Worm (Caenorhabditis elegans): ENCODE measurements around the gene dars-1.

dars-1 gene

ce11 chrIII:9513006-9513405 lies 22.0 kb upstream of the dars-1 start (continued):
- TF ChIP-seq mes-4 (tag; optimal IDR thresholded peaks at IDR 0.05) (no peak), madf-6 (GFP tag; IDR thresholded peaks at IDR 0.05) (0 out of 2 replicates have a peak, but pooled peaks have one; percentile 20), F33H1.4 (GFP tag; IDR thresholded peaks at IDR 0.05) (no peak), ztf-26 (tag; optimal IDR thresholded peaks at IDR 0.05) (no peak), snpc-1.3 (tag; optimal IDR thresholded peaks at IDR 0.05; ENCODE audit: insufficient read depth) (peak; percentile 2), lag-1 (GFP tag; IDR thresholded peaks at IDR 0.05) (no peak), gei-17 (GFP tag; optimal IDR thresholded peaks at IDR 0.05) (no peak), ekl-4 (GFP tag; IDR thresholded peaks at IDR 0.05) (no peak), tlf-1 (GFP tag; optimal IDR thresholded peaks at IDR 0.05) (no peak), ceh-58 (GFP tag; IDR thresholded peaks at IDR 0.05) (no peak), attf-3 (GFP tag; conservative IDR thresholded peaks at IDR 0.05) (no peak)

ce11 chrIII:9511660-9512059 lies 20.6 kb upstream of the dars-1 start:
- TF ChIP-seq nhr-90 (tag; optimal IDR thresholded peaks at IDR 0.05): no peak
- no peak for TF ChIP-seq nfya-2 (GFP tag; IDR thresholded peaks at IDR 0.05)
- no peak for TF ChIP-seq pbrm-1 (GFP tag; IDR thresholded peaks at IDR 0.05)
- no peak for TF ChIP-seq lin-35 (GFP tag; optimal IDR thresholded peaks at IDR 0.05)
- no peak for TF ChIP-seq ZK185.1 (tag; optimal IDR thresholded peaks at IDR 0.05; ENCODE audit: poor library complexity, severe bottlenecking)
- TF ChIP-seq attf-6 (GFP tag; IDR thresholded peaks at IDR 0.05): no peak
- TF ChIP-seq die-1 (tag; optimal IDR thresholded peaks at IDR 0.05): no peak
- TF ChIP-seq dox-1 (GFP tag; IDR thresholded peaks at IDR 0.05): no peak
- TF ChIP-seq lsl-1 (GFP tag; optimal IDR thresholded peaks at IDR 0.05): no peak
- TF ChIP-seq him-1 (tag; optimal IDR thresholded peaks at IDR 0.05): no peak

DNA sequence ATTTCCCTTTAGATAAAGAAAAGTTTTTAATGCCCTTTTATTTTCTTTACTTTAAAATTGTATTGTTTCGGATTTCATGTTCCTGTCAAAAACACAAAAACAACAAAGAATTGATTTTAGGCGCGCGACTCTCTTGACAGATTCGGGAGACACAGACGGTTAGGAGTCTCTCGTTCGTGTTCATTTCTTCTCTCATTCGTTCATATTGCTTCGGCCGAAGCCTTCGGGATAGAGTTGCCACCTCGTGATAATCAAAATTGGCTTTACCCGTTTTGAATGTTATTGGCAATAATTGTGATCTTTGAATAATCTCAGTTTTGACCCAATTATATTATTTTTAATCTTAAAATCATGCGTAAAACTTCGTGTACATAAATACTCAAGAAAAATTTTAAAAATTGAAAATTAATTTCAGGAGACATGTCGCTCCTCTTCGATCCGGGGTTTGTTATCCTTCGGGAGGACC lies 20.1 kb upstream of the dars-1 start, which contains the start of gene F55H2.5:
F55H2.5 (plus strand) TSS at position 416 of the 466 bp plus-strand sequence.
- TF ChIP-seq hmg-1.2 (GFP tag; IDR thresholded peaks at IDR 0.05): peak; percentile 14; the same call in 1 of the 2 replicates
- no peak for TF ChIP-seq nhr-80 (tag; optimal IDR thresholded peaks at IDR 0.05)

- TF ChIP-seq ama-1 (optimal IDR thresholded peaks at IDR 0.05) (peak; percentile 41), ama-1 (GFP tag; optimal IDR thresholded peaks at IDR 0.05) (peak in 1 of 2 experiments; percentile 21), rec-8 (tag; optimal IDR thresholded peaks at IDR 0.05) (peak in 1 of 2 experiments; percentile 3), lag-1 (GFP tag; IDR thresholded peaks at IDR 0.05) (no peak), ceh-40 (GFP tag; IDR thresholded peaks at IDR 0.05) (0 out of 2 replicates have a peak, but pooled peaks have one; percentile 9), aptf-2 (GFP tag; conservative IDR thresholded peaks at IDR 0.05) (no peak), gei-17 (GFP tag; optimal IDR thresholded peaks at IDR 0.05) (peak; percentile 24), madf-3 (GFP tag; IDR thresholded peaks at IDR 0.05) (0 out of 2 replicates have a peak, but pooled peaks have one; percentile 29), repo-1 (tag; optimal IDR thresholded peaks at IDR 0.05) (peak; percentile 90), hlh-12 (tag; optimal IDR thresholded peaks at IDR 0.05) (no peak), K12H6.12 (tag; optimal IDR thresholded peaks at IDR 0.05) (peak; percentile 12), B0035.1 (tag; optimal IDR thresholded peaks at IDR 0.05) (peak; percentile 48), Y95B8A.8 (GFP tag; IDR thresholded peaks at IDR 0.05) (no peak), xnd-1 (tag; optimal IDR thresholded peaks at IDR 0.05) (peak; percentile 9), chd-7 (tag; optimal IDR thresholded peaks at IDR 0.05) (peak; percentile 65), Y56A3A.18 (GFP tag; IDR thresholded peaks at IDR 0.05) (0 out of 2 replicates have a peak, but pooled peaks have one; percentile 16), nfya-2 (GFP tag; IDR thresholded peaks at IDR 0.05) (no peak), ztf-22 (GFP tag; optimal IDR thresholded peaks at IDR 0.05) (no peak), F33H1.4 (GFP tag; IDR thresholded peaks at IDR 0.05) (peak; percentile 23; the same call in 1 of the 2 replicates), Y53G8AR.9 (GFP tag; conservative IDR thresholded peaks at IDR 0.05) (peak; percentile 70), egl-44 (GFP tag; IDR thresholded peaks at IDR 0.05) (no peak), madf-10 (tag; optimal IDR thresholded peaks at IDR 0.05) (peak; percentile 33), B0336.3 (GFP tag; IDR thresholded peaks at IDR 0.05) (peak; percentile 65), ceh-100 (GFP tag; IDR thresholded peaks at IDR 0.05) (0 out of 2 replicates have a peak, but pooled peaks have one; percentile 12)
Observed at ce11 chrIII:9509764-9510370, 18.9 kb upstream of the dars-1 start.

Data from whole organism, young adult.